Worm (Caenorhabditis elegans): ENCODE results near the gene nhr-149.

- TF ChIP-seq him-1 (tag; optimal IDR thresholded peaks at IDR 0.05) = no peak
- no peak for TF ChIP-seq dao-5 (tag; optimal IDR thresholded peaks at IDR 0.05)
- TF ChIP-seq W03F9.2 (tag; optimal IDR thresholded peaks at IDR 0.05) = no peak
Measured at ce11 chrV:7374090-7374489, 24.6 kb upstream of the nhr-149 start, which contains the start of gene srx-56.

Measured in whole organism, L4/young adult.